Worm (Caenorhabditis elegans): ENCODE data around the gene C52E4.7.

ce11 chrV:11946818-11947217 is 47.3 kb upstream of the C52E4.7 start:
- TF ChIP-seq med-1 (GFP tag; optimal IDR thresholded peaks at IDR 0.05; ENCODE audit: insufficient read depth) (no peak), T22C8.4 (GFP tag; IDR thresholded peaks at IDR 0.05) (no peak), tab-1 (GFP tag; IDR thresholded peaks at IDR 0.05) (no peak), ztf-29 (GFP tag; IDR thresholded peaks at IDR 0.05) (no peak), flt-1 (GFP tag; IDR thresholded peaks at IDR 0.05) (no peak), ref-1 (GFP tag; conservative IDR thresholded peaks at IDR 0.05) (no peak), klf-2 (GFP tag; conservative IDR thresholded peaks at IDR 0.05) (no peak)
